Worm (Caenorhabditis elegans) whole organism, L4 larva: Measurements from ENCODE around the gene srsx-21.

Experiments used
- arid-1 ChIP-seq: fragments of 200-800 bp; sonication (Bioruptor generic); conservative IDR thresholded peaks from 2 replicates; pipeline ENCODE4 v1.3.6; 2022; ENCODE audit warnings: missing genetic modification reagents, missing genetic modification characterization, missing compliant biosample characterization
- hif-1 ChIP-seq, 2 experiments: sonication (generic microtip); optimal IDR thresholded peaks; 2 replicates each; lab custom pipeline; 2016 to 2017; ENCODE audit warnings: missing compliant biosample characterization in 2 of 2, missing genetic modification characterization in 2 of 2, missing genetic modification reagents in 2 of 2, missing genotype in 2 of 2, mild to moderate bottlenecking in 1 of 2
- lim-7 ChIP-seq: fragments of 200-800 bp; sonication (Bioruptor generic); IDR thresholded peaks from 2 replicates; pipeline ENCODE4 v1.3.6; 2022; ENCODE audit warnings: missing genetic modification characterization, missing compliant biosample characterization
- mdl-1 ChIP-seq, 2 experiments: fragments of 150-350 bp in 1 of 2; sonication (generic microtip) in 1 of 2; optimal IDR thresholded peaks; 2 replicates each; lab custom pipeline; 2014 to 2017; ENCODE audit warnings: missing biosample characterization in 2 of 2, missing genetic modification characterization in 2 of 2
- nhr-6 ChIP-seq: fragments of 150-350 bp; optimal IDR thresholded peaks from 2 replicates; lab custom pipeline; 2014; ENCODE audit warnings: missing biosample characterization, missing genetic modification characterization
- unc-62 ChIP-seq, 3 experiments: fragments of 150-350 bp in 1 of 3; sonication (generic microtip); optimal IDR thresholded peaks in 2 of 3; peaks in 1 of 3; 1 replicate in 1 of 3; 2 replicates in 2 of 3; lab custom pipeline; 2014 to 2017; ENCODE audit warnings: missing biosample characterization in 3 of 3, missing genetic modification characterization in 3 of 3, missing genetic modification reagents in 3 of 3, missing genotype in 1 of 3

srsx-21 gene

DNA sequence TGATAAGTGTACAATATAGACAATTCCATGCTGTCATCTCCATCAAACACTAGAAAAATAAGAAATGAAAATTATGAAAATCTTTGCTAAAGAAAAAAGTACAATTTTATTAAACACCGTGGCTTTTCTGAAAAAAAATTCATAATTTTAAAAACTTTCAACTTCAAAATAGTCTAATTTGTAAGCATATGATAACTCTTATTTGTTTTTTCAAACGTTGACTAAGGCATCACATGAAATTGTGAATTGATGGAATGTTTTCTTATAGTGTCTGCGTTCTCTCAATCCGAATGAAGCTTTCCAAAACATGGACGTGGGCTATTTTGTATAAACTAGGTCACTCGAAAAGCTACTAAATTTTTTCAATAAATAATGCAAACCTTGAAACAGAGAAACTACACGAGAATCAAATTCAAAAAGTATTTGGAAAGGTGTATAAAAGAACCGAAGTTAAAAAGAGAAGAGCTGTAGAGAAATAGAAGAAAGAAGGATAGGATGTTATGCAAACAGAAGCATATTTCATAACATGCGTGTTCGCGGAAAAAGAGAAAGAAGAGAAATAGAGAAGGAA, 48.2 kb downstream of the srsx-21 start, which contains the start of gene clp-9:
clp-9 (minus strand) TSS at position 51 of the 571 bp plus-strand sequence.
- TF ChIP-seq unc-62 (GFP tag; optimal IDR thresholded peaks at IDR 0.05 in 1 of 2; lab: Kevin White, UChicago) (peak in 1 of 2 experiments; percentile 92), unc-62 (tag; optimal IDR thresholded peaks at IDR 0.05; lab: Kevin White, UChicago) (no peak), mdl-1 (tag; optimal IDR thresholded peaks at IDR 0.05; lab: Kevin White, UChicago) (no peak), lim-7 (no peak), arid-1 (GFP tag; lab: Robert Waterston, UW) (no peak), hif-1 (tag; optimal IDR thresholded peaks at IDR 0.05; lab: Kevin White, UChicago) (no peak), nhr-6 (no peak)
- TF ChIP-seq, all 104 proteins: peak for 1
